Worm (Caenorhabditis elegans) whole organism, young adult: ENCODE data around the gene bca-1.

ENCODE experiments used
- F39B2.1 ChIP-seq: fragments of 200-800 bp; sonication (Bioruptor generic); IDR thresholded peaks from 2 replicates; pipeline ENCODE4 v1.3.6; 2022; ENCODE audit warnings: missing genetic modification reagents, missing genetic modification characterization, missing compliant biosample characterization
- F52B5.7 ChIP-seq: sonication (generic microtip); optimal IDR thresholded peaks from 2 replicates; lab custom pipeline; 2016; ENCODE audit warnings: mild to moderate bottlenecking, missing genetic modification characterization, missing compliant biosample characterization
- K11D2.4 ChIP-seq: fragments of 200-800 bp; sonication (Bioruptor generic); IDR thresholded peaks from 2 replicates; pipeline ENCODE4 v1.3.6; 2022; ENCODE audit warnings: missing genetic modification reagents, missing genetic modification characterization, missing compliant biosample characterization
- K12H6.12 ChIP-seq: fragments of 200-800 bp; sonication (Bioruptor generic); optimal IDR thresholded peaks from 2 replicates; lab custom pipeline; 2018; ENCODE audit warnings: mild to moderate bottlenecking, missing genetic modification characterization, missing compliant biosample characterization
- Y53G8AR.9 ChIP-seq: fragments of 200-800 bp; sonication (Bioruptor generic); conservative IDR thresholded peaks from 2 replicates; pipeline ENCODE4 v1.3.6; 2022; ENCODE audit warnings: missing genetic modification reagents, missing genetic modification characterization, missing compliant biosample characterization
- Y56A3A.18 ChIP-seq: fragments of 200-800 bp; sonication (Bioruptor generic); IDR thresholded peaks from 2 replicates; pipeline ENCODE4 v1.3.6; 2022; ENCODE audit warnings: missing genetic modification reagents, missing genetic modification characterization, missing compliant biosample characterization
- ZK185.1 ChIP-seq: sonication (generic microtip); optimal IDR thresholded peaks from 2 replicates; lab custom pipeline; 2016; ENCODE audit warnings: mild to moderate bottlenecking, missing genetic modification characterization, missing compliant biosample characterization; ENCODE audit not compliant: poor library complexity, severe bottlenecking
- akir-1 ChIP-seq: fragments of 200-800 bp; sonication (Bioruptor generic); optimal IDR thresholded peaks from 2 replicates; lab custom pipeline; 2018; ENCODE audit warnings: mild to moderate bottlenecking, missing genetic modification characterization, moderate library complexity, missing compliant biosample characterization
- atf-7 ChIP-seq: sonication (generic microtip); optimal IDR thresholded peaks from 2 replicates; lab custom pipeline; 2017; ENCODE audit warnings: mild to moderate bottlenecking, missing genetic modification characterization, missing compliant biosample characterization
- bed-1 ChIP-seq: fragments of 200-800 bp; sonication (Bioruptor generic); IDR thresholded peaks from 2 replicates; pipeline ENCODE4 v1.3.6; 2022; ENCODE audit warnings: missing genetic modification reagents, missing genetic modification characterization, missing compliant biosample characterization
- cebp-1 ChIP-seq, 2 experiments: fragments of 200-800 bp in 1 of 2; sonication (Bioruptor generic) in 1 of 2; sonication (generic microtip) in 1 of 2; IDR thresholded peaks in 1 of 2; optimal IDR thresholded peaks in 1 of 2; 2 replicates each; pipeline versions ENCODE4 v1.3.6 to Lab custom; 2017 to 2022; ENCODE audit warnings: missing compliant biosample characterization in 2 of 2, missing genetic modification characterization in 2 of 2, mild to moderate bottlenecking in 1 of 2, missing genetic modification reagents in 1 of 2, moderate library complexity in 1 of 2
- ceh-27 ChIP-seq: fragments of 200-800 bp; sonication (Bioruptor generic); optimal IDR thresholded peaks from 2 replicates; lab custom pipeline; 2018; ENCODE audit warnings: mild to moderate bottlenecking, missing genetic modification characterization, moderate library complexity, missing compliant biosample characterization
- ceh-58 ChIP-seq: fragments of 200-800 bp; sonication (Bioruptor generic); IDR thresholded peaks from 2 replicates; pipeline ENCODE4 v1.3.6; 2022; ENCODE audit warnings: missing genetic modification characterization, missing compliant biosample characterization
- egl-44 ChIP-seq: fragments of 200-800 bp; sonication (Bioruptor generic); IDR thresholded peaks from 2 replicates; pipeline ENCODE4 v1.3.6; 2022; ENCODE audit warnings: missing genetic modification reagents, missing genetic modification characterization, missing compliant biosample characterization
- egrh-3 ChIP-seq: fragments of 200-800 bp; sonication (Bioruptor generic); IDR thresholded peaks from 2 replicates; pipeline ENCODE4 v1.3.6; 2022; ENCODE audit warnings: missing genetic modification reagents, missing genetic modification characterization, missing compliant biosample characterization
- fkh-3 ChIP-seq: sonication (generic microtip); optimal IDR thresholded peaks from 2 replicates; lab custom pipeline; 2016; ENCODE audit warnings: mild to moderate bottlenecking, missing genetic modification characterization, missing compliant biosample characterization
- hlh-12 ChIP-seq: sonication (generic microtip); optimal IDR thresholded peaks from 2 replicates; lab custom pipeline; 2016; ENCODE audit warnings: missing genetic modification characterization, missing compliant biosample characterization
- hlh-26 ChIP-seq: fragments of 200-800 bp; sonication (Bioruptor generic); conservative IDR thresholded peaks from 2 replicates; pipeline ENCODE4 v1.3.6; 2022; ENCODE audit warnings: missing genetic modification reagents, missing genetic modification characterization, missing compliant biosample characterization
- hmg-1.2 ChIP-seq: fragments of 200-800 bp; sonication (Bioruptor generic); IDR thresholded peaks from 2 replicates; pipeline ENCODE4 v1.3.6; 2022; ENCODE audit warnings: missing genetic modification reagents, missing genetic modification characterization, missing compliant biosample characterization
- hsf-1 ChIP-seq: fragments of 200-800 bp; sonication (Bioruptor generic); IDR thresholded peaks from 2 replicates; pipeline ENCODE4 v1.3.6; 2022; ENCODE audit warnings: missing genetic modification reagents, missing genetic modification characterization, missing compliant biosample characterization
- let-526 ChIP-seq: fragments of 200-800 bp; sonication (Bioruptor generic); IDR thresholded peaks from 2 replicates; pipeline ENCODE4 v1.3.6; 2022; ENCODE audit warnings: missing genetic modification reagents, missing genetic modification characterization, missing compliant biosample characterization
- let-607 ChIP-seq, 2 experiments: fragments of 200-800 bp in 1 of 2; sonication (Bioruptor generic) in 1 of 2; sonication (generic microtip) in 1 of 2; optimal IDR thresholded peaks; 2 replicates each; lab custom pipeline; 2016 to 2018; ENCODE audit warnings: mild to moderate bottlenecking in 2 of 2, missing compliant biosample characterization in 2 of 2, missing genetic modification characterization in 2 of 2, moderate library complexity in 2 of 2, missing genotype in 1 of 2
- lin-26 ChIP-seq: fragments of 200-800 bp; sonication (Bioruptor generic); IDR thresholded peaks from 2 replicates; pipeline ENCODE4 v1.3.6; 2022; ENCODE audit warnings: missing genetic modification reagents, missing genetic modification characterization, missing compliant biosample characterization
- lin-40 ChIP-seq: sonication (generic microtip); optimal IDR thresholded peaks from 2 replicates; lab custom pipeline; 2016; ENCODE audit warnings: missing genetic modification characterization, mild to moderate bottlenecking, missing compliant biosample characterization, missing genotype, missing genetic modification reagents
- lsy-27 ChIP-seq: sonication (generic microtip); optimal IDR thresholded peaks from 2 replicates; lab custom pipeline; 2017; ENCODE audit warnings: missing genetic modification characterization, mild to moderate bottlenecking, missing compliant biosample characterization, antibody characterized with exemption, missing genotype, borderline replicate concordance; ENCODE audit not compliant: insufficient read depth
- madf-6 ChIP-seq: fragments of 200-800 bp; sonication (Bioruptor generic); IDR thresholded peaks from 2 replicates; pipeline ENCODE4 v1.3.6; 2022; ENCODE audit warnings: missing genetic modification reagents, missing genetic modification characterization, missing compliant biosample characterization
- madf-8 ChIP-seq: fragments of 200-800 bp; sonication (Bioruptor generic); conservative IDR thresholded peaks from 2 replicates; pipeline ENCODE4 v1.3.6; 2022; ENCODE audit warnings: missing genetic modification reagents, missing genetic modification characterization, missing compliant biosample characterization
- nfya-2 ChIP-seq: fragments of 200-800 bp; sonication (Bioruptor generic); IDR thresholded peaks from 2 replicates; pipeline ENCODE4 v1.3.6; 2022; ENCODE audit warnings: missing genetic modification reagents, missing genetic modification characterization, missing compliant biosample characterization
- nfyb-1 ChIP-seq: fragments of 200-800 bp; sonication (Bioruptor generic); IDR thresholded peaks from 2 replicates; pipeline ENCODE4 v1.3.6; 2022; ENCODE audit warnings: missing genetic modification reagents, missing genetic modification characterization, missing compliant biosample characterization
- nhr-179 ChIP-seq: sonication (generic microtip); optimal IDR thresholded peaks from 2 replicates; lab custom pipeline; 2016; ENCODE audit warnings: mild to moderate bottlenecking, missing genetic modification characterization, missing compliant biosample characterization
- nhr-80 ChIP-seq: sonication (generic microtip); optimal IDR thresholded peaks from 2 replicates; lab custom pipeline; 2016; ENCODE audit warnings: missing genetic modification characterization, missing compliant biosample characterization
- nhr-90 ChIP-seq: sonication (generic microtip); optimal IDR thresholded peaks from 2 replicates; lab custom pipeline; 2016; ENCODE audit warnings: missing genotype, mild to moderate bottlenecking, missing genetic modification characterization, missing compliant biosample characterization
- rpc-1 ChIP-seq, 2 experiments: fragments of 150-350 bp in 1 of 2; sonication (generic microtip) in 1 of 2; optimal IDR thresholded peaks; 2 replicates each; lab custom pipeline; 2014 to 2018; ENCODE audit warnings: missing biosample characterization in 1 of 2, missing genetic modification characterization in 1 of 2, missing genetic modification reagents in 1 of 2, missing genotype in 1 of 2
- tlf-1 ChIP-seq: fragments of 200-800 bp; sonication (Bioruptor generic); optimal IDR thresholded peaks from 2 replicates; lab custom pipeline; 2018; ENCODE audit warnings: mild to moderate bottlenecking, missing genetic modification characterization, missing compliant biosample characterization
- zim-3 ChIP-seq: sonication (generic microtip); optimal IDR thresholded peaks from 2 replicates; lab custom pipeline; 2017; ENCODE audit warnings: mild to moderate bottlenecking, missing genetic modification characterization, moderate library complexity, missing compliant biosample characterization
- ztf-18 ChIP-seq: sonication (generic microtip); optimal IDR thresholded peaks from 2 replicates; lab custom pipeline; 2016; ENCODE audit warnings: missing genotype, mild to moderate bottlenecking, missing genetic modification characterization, missing compliant biosample characterization
- ztf-3 ChIP-seq: fragments of 200-800 bp; sonication (Bioruptor generic); optimal IDR thresholded peaks from 2 replicates; lab custom pipeline; 2018; ENCODE audit warnings: mild to moderate bottlenecking, missing genetic modification characterization, missing compliant biosample characterization
- ztf-6 ChIP-seq: fragments of 200-800 bp; sonication (Bioruptor generic); IDR thresholded peaks from 2 replicates; pipeline ENCODE4 v1.3.6; 2022; ENCODE audit warnings: missing genetic modification reagents, missing genetic modification characterization, missing compliant biosample characterization

bca-1 gene

DNA sequence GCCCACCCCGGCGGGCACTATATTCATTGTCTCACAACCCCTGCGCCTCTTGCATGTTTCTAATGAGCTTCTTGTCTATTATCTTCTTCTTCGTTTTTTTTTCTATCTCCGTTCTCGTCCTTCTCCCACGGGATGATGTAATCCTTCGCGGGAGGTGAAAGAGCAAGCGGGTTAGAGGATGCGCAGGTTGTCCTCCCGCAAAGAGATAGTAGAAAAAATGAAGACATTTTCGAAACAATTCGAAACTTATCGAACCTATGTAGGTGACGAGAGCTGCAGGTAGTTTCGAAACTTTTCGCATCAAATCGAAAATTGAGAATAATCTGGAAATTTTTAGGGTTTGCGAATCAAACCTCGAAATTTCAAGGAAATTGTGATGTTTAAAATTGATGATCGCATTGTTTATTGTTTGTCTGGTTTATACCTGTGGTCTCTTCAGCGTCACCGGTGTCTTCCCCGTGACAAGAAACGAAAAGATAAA, 45.8 kb upstream of the bca-1 start (continued):
- no peak for TF ChIP-seq ZK185.1 (tag; lab: Kevin White, UChicago)
- no peak for TF ChIP-seq ceh-58 (GFP tag; lab: Robert Waterston, UW)
- TF ChIP-seq F52B5.7 (tag; lab: Kevin White, UChicago), result no peak
- TF ChIP-seq madf-6, result no peak
- no peak for TF ChIP-seq hlh-26 (GFP tag; lab: Robert Waterston, UW)
- TF ChIP-seq ztf-18 (tag; lab: Kevin White, UChicago), result no peak
- TF ChIP-seq lin-26 (GFP tag; lab: Robert Waterston, UW), result no peak
- 0 out of 2 replicates have a peak, but pooled peaks have one; percentile 40 for TF ChIP-seq Y53G8AR.9 (GFP tag; lab: Robert Waterston, UW)
- no peak for TF ChIP-seq atf-7 (tag; lab: Kevin White, UChicago)
- no peak for TF ChIP-seq nfya-2 (GFP tag; lab: Robert Waterston, UW)
- 0 out of 2 replicates have a peak, but pooled peaks have one; percentile 38 for TF ChIP-seq nfyb-1
- TF ChIP-seq nhr-179 (tag; lab: Kevin White, UChicago), result no peak
- TF ChIP-seq zim-3 (tag; lab: Kevin White, UChicago), result no peak
- TF ChIP-seq let-526, result no peak
- no peak for TF ChIP-seq rpc-1 (optimal IDR thresholded peaks at IDR 0.05; lab: Kevin White, UChicago)
- no peak for TF ChIP-seq rpc-1 (tag; optimal IDR thresholded peaks at IDR 0.05; lab: Kevin White, UChicago)
- no peak for TF ChIP-seq nhr-90 (tag; lab: Kevin White, UChicago)
- no peak for TF ChIP-seq hlh-12
- TF ChIP-seq egrh-3 (GFP tag; lab: Robert Waterston, UW), result no peak
- TF ChIP-seq let-607 (tag; optimal IDR thresholded peaks at IDR 0.05; lab: Kevin White, UChicago), result no peak
- no peak for TF ChIP-seq tlf-1 (GFP tag; lab: Kevin White, UChicago)

DNA sequence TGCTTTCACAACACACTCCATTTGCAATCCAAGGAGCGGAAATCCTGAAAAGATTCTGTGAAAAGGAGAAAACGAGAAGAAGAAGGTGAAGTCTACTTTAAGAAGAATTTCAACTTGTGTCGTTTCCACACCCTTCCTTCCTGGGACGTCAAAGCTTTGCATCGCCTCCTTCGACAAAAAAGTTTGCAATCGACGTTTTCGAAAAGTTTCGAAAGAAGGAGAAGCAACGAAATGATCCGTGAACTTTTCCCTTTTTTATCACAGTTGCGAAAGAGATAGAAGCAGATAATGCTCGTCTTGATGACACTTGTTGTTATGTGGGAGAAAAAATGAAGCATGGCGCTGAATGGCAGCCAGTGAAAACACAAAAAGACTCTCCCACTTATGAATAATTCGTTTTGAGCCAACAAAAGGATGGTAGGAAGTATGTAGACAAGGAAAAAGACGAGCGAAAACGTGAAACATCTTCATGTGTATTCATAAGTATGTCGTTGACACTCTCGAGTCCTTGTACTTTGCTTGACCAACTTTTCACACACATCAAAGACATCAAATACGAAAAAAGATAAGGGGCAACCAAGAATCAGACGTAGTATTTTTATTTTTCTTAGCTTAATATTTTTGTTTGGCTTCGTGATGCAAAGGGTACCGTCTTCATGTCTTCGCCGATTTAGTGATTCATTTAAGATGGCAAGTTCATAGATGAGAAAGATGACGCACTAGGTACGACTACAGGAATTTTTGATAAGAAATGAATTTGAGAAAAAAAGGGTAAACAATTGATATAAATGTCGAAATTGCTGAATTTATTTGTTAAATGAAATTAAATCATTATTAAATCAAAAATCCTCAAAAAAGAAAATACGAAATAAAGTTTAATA, 44.5 kb upstream of the bca-1 start:
- TF ChIP-seq lin-40 (tag; lab: Kevin White, UChicago) (no peak), ceh-58 (GFP tag; lab: Robert Waterston, UW) (no peak), ztf-3 (GFP tag; lab: Kevin White, UChicago) (no peak), F39B2.1 (GFP tag; lab: Robert Waterston, UW) (no peak), cebp-1 (GFP tag; IDR thresholded peaks at IDR 0.05; lab: Robert Waterston, UW) (no peak), cebp-1 (tag; optimal IDR thresholded peaks at IDR 0.05; lab: Kevin White, UChicago) (peak; percentile 86), fkh-3 (no peak), nhr-80 (peak; percentile 34), K12H6.12 (tag; lab: Kevin White, UChicago) (peak; percentile 12), zim-3 (tag; lab: Kevin White, UChicago) (no peak), ceh-27 (peak; percentile 17), egl-44 (GFP tag; lab: Robert Waterston, UW) (no peak)
- TF ChIP-seq, all 124 proteins: peak for 4

DNA sequence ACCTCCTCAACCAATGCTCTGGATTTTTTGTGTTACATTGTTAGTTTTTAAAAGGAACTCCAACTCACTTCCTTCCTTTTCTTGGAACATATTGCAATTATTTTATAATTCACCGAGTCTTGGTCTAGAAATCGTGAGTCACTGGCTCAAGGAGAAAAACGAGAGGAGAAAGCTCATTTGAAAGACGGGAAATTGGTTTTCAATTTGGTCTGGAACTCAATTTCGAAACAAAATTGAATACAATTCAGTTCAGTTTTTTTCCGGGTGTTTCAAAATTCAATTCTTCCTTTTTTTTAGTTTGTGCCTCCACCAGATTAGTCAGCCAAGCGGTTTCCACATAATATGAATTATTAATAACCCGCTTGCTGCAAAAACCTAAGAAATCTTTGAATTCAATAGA, 43.3 kb upstream of the bca-1 start:
- TF ChIP-seq hsf-1 (GFP tag; lab: Robert Waterston, UW) (no peak), K11D2.4 (GFP tag; lab: Robert Waterston, UW) (no peak), akir-1 (GFP tag; lab: Kevin White, UChicago) (no peak), bed-1 (GFP tag; lab: Robert Waterston, UW) (no peak), lsy-27 (tag; lab: Kevin White, UChicago) (no peak), Y56A3A.18 (GFP tag; lab: Robert Waterston, UW) (no peak), madf-8 (GFP tag; lab: Robert Waterston, UW) (no peak), ztf-6 (no peak), hmg-1.2 (GFP tag; lab: Robert Waterston, UW) (no peak)
- TF ChIP-seq, all 124 proteins: peak for 0
